Worm (Caenorhabditis elegans) whole organism, young adult: ENCODE data around the gene arrd-11.
A peak's percentile ranks its signal among the peaks of the same experiment; 100 is the strongest.

Source experiments
- F57A8.1 ChIP-seq: fragments of 200-800 bp; sonication (Bioruptor generic); optimal IDR thresholded peaks from 2 replicates; lab custom pipeline; 2018; ENCODE audit warnings: mild to moderate bottlenecking, missing genetic modification characterization, moderate library complexity, missing compliant biosample characterization
- T07F8.4 ChIP-seq: sonication (generic microtip); optimal IDR thresholded peaks from 2 replicates; lab custom pipeline; 2016; ENCODE audit warnings: mild to moderate bottlenecking, missing genetic modification characterization, moderate library complexity, missing compliant biosample characterization
- Y95B8A.8 ChIP-seq: fragments of 200-800 bp; sonication (Bioruptor generic); IDR thresholded peaks from 2 replicates; pipeline ENCODE4 v1.3.6; 2022; ENCODE audit warnings: missing genetic modification reagents, missing genetic modification characterization, missing compliant biosample characterization
- ama-1 ChIP-seq, 3 experiments: fragments of 150-350 bp in 1 of 3; sonication (generic microtip) in 2 of 3; optimal IDR thresholded peaks; 2 replicates each; lab custom pipeline; 2014 to 2018; ENCODE audit warnings: missing biosample characterization in 2 of 3, missing genetic modification characterization in 2 of 3, missing genetic modification reagents in 2 of 3
- aptf-2 ChIP-seq: fragments of 200-800 bp; sonication (Bioruptor generic); conservative IDR thresholded peaks from 2 replicates; pipeline ENCODE4 v1.3.6; 2022; ENCODE audit warnings: missing genetic modification reagents, missing genetic modification characterization, missing compliant biosample characterization
- fkh-3 ChIP-seq: sonication (generic microtip); optimal IDR thresholded peaks from 2 replicates; lab custom pipeline; 2016; ENCODE audit warnings: mild to moderate bottlenecking, missing genetic modification characterization, missing compliant biosample characterization
- hrde-1 ChIP-seq: sonication (generic microtip); optimal IDR thresholded peaks from 2 replicates; lab custom pipeline; 2016; ENCODE audit warnings: missing genetic modification characterization, mild to moderate bottlenecking, missing compliant biosample characterization, moderate library complexity, missing genotype, missing genetic modification reagents, borderline replicate concordance
- let-607 ChIP-seq, 2 experiments: fragments of 200-800 bp in 1 of 2; sonication (Bioruptor generic) in 1 of 2; sonication (generic microtip) in 1 of 2; optimal IDR thresholded peaks; 2 replicates each; lab custom pipeline; 2016 to 2018; ENCODE audit warnings: mild to moderate bottlenecking in 2 of 2, missing compliant biosample characterization in 2 of 2, missing genetic modification characterization in 2 of 2, moderate library complexity in 2 of 2, missing genotype in 1 of 2
- lin-26 ChIP-seq: fragments of 200-800 bp; sonication (Bioruptor generic); IDR thresholded peaks from 2 replicates; pipeline ENCODE4 v1.3.6; 2022; ENCODE audit warnings: missing genetic modification reagents, missing genetic modification characterization, missing compliant biosample characterization
- mes-4 ChIP-seq: sonication (generic microtip); optimal IDR thresholded peaks from 2 replicates; lab custom pipeline; 2016; ENCODE audit warnings: missing genotype, missing genetic modification characterization, missing compliant biosample characterization
- rpc-1 ChIP-seq, 2 experiments: fragments of 150-350 bp in 1 of 2; sonication (generic microtip) in 1 of 2; optimal IDR thresholded peaks; 2 replicates each; lab custom pipeline; 2014 to 2018; ENCODE audit warnings: missing biosample characterization in 1 of 2, missing genetic modification characterization in 1 of 2, missing genetic modification reagents in 1 of 2, missing genotype in 1 of 2
- snpc-1.1 ChIP-seq: sonication (generic microtip); optimal IDR thresholded peaks from 2 replicates; lab custom pipeline; 2017; ENCODE audit warnings: missing genetic modification characterization, mild to moderate bottlenecking, missing compliant biosample characterization, antibody characterized with exemption, moderate library complexity, missing genotype, missing genetic modification reagents; ENCODE audit not compliant: insufficient read depth
- tlf-1 ChIP-seq: fragments of 200-800 bp; sonication (Bioruptor generic); optimal IDR thresholded peaks from 2 replicates; lab custom pipeline; 2018; ENCODE audit warnings: mild to moderate bottlenecking, missing genetic modification characterization, missing compliant biosample characterization
- unc-62 ChIP-seq: fragments of 150-350 bp; optimal IDR thresholded peaks from 2 replicates; lab custom pipeline; 2014; ENCODE audit warnings: missing biosample characterization, missing genetic modification reagents, missing genetic modification characterization

ce11 chrII:13723754-13724153 is 39.5 kb upstream of the arrd-11 start:
- TF ChIP-seq lin-26 (no peak), mes-4 (no peak), aptf-2 (no peak), T07F8.4 (tag; lab: Kevin White, UChicago) (no peak), unc-62 (no peak), fkh-3 (tag; lab: Kevin White, UChicago) (no peak), hrde-1 (no peak), let-607 (tag; optimal IDR thresholded peaks at IDR 0.05; lab: Kevin White, UChicago) (no peak), F57A8.1 (GFP tag; lab: Kevin White, UChicago) (no peak), rpc-1 (optimal IDR thresholded peaks at IDR 0.05; lab: Kevin White, UChicago) (no peak), rpc-1 (tag; optimal IDR thresholded peaks at IDR 0.05; lab: Kevin White, UChicago) (no peak), ama-1 (optimal IDR thresholded peaks at IDR 0.05; lab: Kevin White, UChicago) (no peak), ama-1 (GFP tag; optimal IDR thresholded peaks at IDR 0.05; lab: Kevin White, UChicago) (no peak), snpc-1.1 (no peak), tlf-1 (GFP tag; lab: Kevin White, UChicago) (no peak), Y95B8A.8 (peak; percentile 71; the same call in 1 of the 2 replicates)
